Worm (Caenorhabditis elegans): ENCODE results near the gene K08H2.3.

DNA sequence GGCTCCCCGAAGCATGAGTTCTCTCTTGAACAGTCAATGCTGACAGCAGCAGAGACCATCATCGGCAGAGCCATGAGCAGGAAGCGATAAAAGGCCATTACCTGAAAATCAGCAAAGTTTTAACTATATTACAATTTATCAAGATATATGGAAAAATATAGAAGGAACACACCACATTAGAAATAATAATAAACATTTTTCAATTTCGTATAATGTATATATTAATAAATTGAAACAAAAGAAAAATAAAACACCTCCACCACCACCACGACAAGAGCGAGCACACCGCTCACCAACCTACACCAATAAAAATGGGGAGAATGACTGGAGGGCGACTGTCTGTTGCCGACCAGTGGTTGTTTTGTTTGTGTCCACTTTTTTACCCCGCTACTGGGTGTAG is 49.3 kb downstream of the K08H2.3 start, which contains the start of gene R04D3.2:
- TF ChIP-seq ref-1 (GFP tag; conservative IDR thresholded peaks at IDR 0.05) (no peak), med-1 (GFP tag; optimal IDR thresholded peaks at IDR 0.05; ENCODE audit: insufficient read depth) (no peak), cog-1 (tag; optimal IDR thresholded peaks at IDR 0.05) (no peak), T22C8.4 (GFP tag; IDR thresholded peaks at IDR 0.05) (no peak), tab-1 (GFP tag; IDR thresholded peaks at IDR 0.05) (no peak), flt-1 (GFP tag; IDR thresholded peaks at IDR 0.05) (no peak), ztf-29 (GFP tag; IDR thresholded peaks at IDR 0.05) (no peak), klf-2 (GFP tag; conservative IDR thresholded peaks at IDR 0.05) (no peak)
